Fruit fly (Drosophila melanogaster) whole organism, pupa: Measurements from ENCODE around the gene CG15927.

Experiments used
- CG12605 ChIP-seq: fragments of 200-800 bp; sonication (Bioruptor generic); IDR thresholded peaks from 2 replicates; pipeline ENCODE4 v1.3.6; 2022; ENCODE audit warnings: missing biosample characterization, missing genetic modification characterization
- CG17806 ChIP-seq: fragments of 200-800 bp; sonication (Bioruptor generic); optimal IDR thresholded peaks from 2 replicates; lab custom pipeline; 2018; ENCODE audit warnings: missing biosample characterization, mild to moderate bottlenecking, missing genetic modification characterization, moderate library complexity
- CG34367 ChIP-seq: fragments of 200-800 bp; sonication (Bioruptor generic); optimal IDR thresholded peaks from 2 replicates; lab custom pipeline; 2018; ENCODE audit warnings: missing biosample characterization, mild to moderate bottlenecking, missing genetic modification characterization
- CG8301 ChIP-seq: fragments of 200-800 bp; sonication (Bioruptor generic); optimal IDR thresholded peaks from 2 replicates; lab custom pipeline; 2018; ENCODE audit warnings: missing biosample characterization, mild to moderate bottlenecking, missing genetic modification characterization
- CG9948 ChIP-seq: fragments of 200-800 bp; sonication (Bioruptor generic); optimal IDR thresholded peaks from 2 replicates; lab custom pipeline; 2018; ENCODE audit warnings: missing biosample characterization, mild to moderate bottlenecking, missing genetic modification characterization, moderate library complexity
- EcR ChIP-seq: fragments of 200-800 bp; sonication (Bioruptor generic); optimal IDR thresholded peaks from 3 replicates; lab custom pipeline; 2019; ENCODE audit warnings: missing biosample characterization, missing genetic modification characterization, mild to moderate bottlenecking, moderate library complexity, missing genetic modification reagents
- Ets98B ChIP-seq: fragments of 200-800 bp; sonication (Bioruptor generic); IDR thresholded peaks from 2 replicates; pipeline ENCODE4 v1.3.6; 2022; ENCODE audit warnings: missing biosample characterization, missing genetic modification characterization
- Pif1B ChIP-seq: fragments of 200-800 bp; sonication (Bioruptor generic); optimal IDR thresholded peaks from 3 replicates; lab custom pipeline; 2016; ENCODE audit warnings: missing biosample characterization, missing genetic modification characterization
- Snoo ChIP-seq: fragments of 200-800 bp; sonication (Bioruptor generic); optimal IDR thresholded peaks from 3 replicates; lab custom pipeline; 2017; ENCODE audit warnings: missing biosample characterization, mild to moderate bottlenecking, missing genetic modification characterization, inconsistent platforms
- fd96Ca ChIP-seq: fragments of 200-800 bp; sonication (Bioruptor generic); IDR thresholded peaks from 3 replicates; pipeline ENCODE4 v1.3.6; 2022; ENCODE audit warnings: missing biosample characterization, missing genetic modification characterization

dm6 chrX:12437099-12437498 lies 17.4 kb upstream of the CG15927 start:
- TF ChIP-seq Ets98B (GFP tag; lab: Robert Waterston, UW), result no peak
- no peak for TF ChIP-seq CG9948 (tag; lab: Kevin White, UChicago)
- TF ChIP-seq EcR (GFP tag; lab: Kevin White, UChicago), result no peak
- TF ChIP-seq Snoo, result no peak
- TF ChIP-seq CG12605, result no peak
- TF ChIP-seq CG8301 (tag; lab: Kevin White, UChicago), result no peak
- no peak for TF ChIP-seq CG17806 (tag; lab: Kevin White, UChicago)
- no peak for TF ChIP-seq fd96Ca (GFP tag; lab: Robert Waterston, UW)
- no peak for TF ChIP-seq CG34367
- no peak for TF ChIP-seq Pif1B
